Worm (Caenorhabditis elegans) whole organism, midembryonic: ENCODE results near the gene dhhc-6.

Source experiments
- T22C8.4 ChIP-seq: fragments of 200-800 bp; sonication (Bioruptor generic); IDR thresholded peaks from 2 replicates; pipeline ENCODE4 v1.3.6; 2022; ENCODE audit warnings: missing genetic modification characterization, missing compliant biosample characterization
- cog-1 ChIP-seq: sonication (generic microtip); optimal IDR thresholded peaks from 2 replicates; lab custom pipeline; 2016; ENCODE audit warnings: missing genetic modification characterization, missing compliant biosample characterization
- flt-1 ChIP-seq: fragments of 200-800 bp; sonication (Bioruptor generic); IDR thresholded peaks from 2 replicates; pipeline ENCODE4 v1.3.6; 2022; ENCODE audit warnings: missing genetic modification characterization, missing compliant biosample characterization
- klf-2 ChIP-seq: fragments of 200-800 bp; sonication (Bioruptor generic); conservative IDR thresholded peaks from 2 replicates; pipeline ENCODE4 v1.3.6; 2022; ENCODE audit warnings: missing genetic modification reagents, missing genetic modification characterization, missing compliant biosample characterization
- med-1 ChIP-seq: sonication (generic microtip); optimal IDR thresholded peaks from 2 replicates; lab custom pipeline; 2017; ENCODE audit warnings: missing genetic modification characterization, mild to moderate bottlenecking, missing compliant biosample characterization, antibody characterized with exemption, missing genetic modification reagents; ENCODE audit not compliant: insufficient read depth
- ref-1 ChIP-seq: fragments of 200-800 bp; sonication (Bioruptor generic); conservative IDR thresholded peaks from 2 replicates; pipeline ENCODE4 v1.3.6; 2022; ENCODE audit warnings: missing genetic modification reagents, missing genetic modification characterization, missing compliant biosample characterization
- tab-1 ChIP-seq: fragments of 200-800 bp; sonication (Bioruptor generic); IDR thresholded peaks from 2 replicates; pipeline ENCODE4 v1.3.6; 2022; ENCODE audit warnings: missing genetic modification characterization, missing compliant biosample characterization
- ztf-23 ChIP-seq: fragments of 200-800 bp; sonication (Bioruptor generic); IDR thresholded peaks from 2 replicates; pipeline ENCODE4 v1.3.6; 2022; ENCODE audit warnings: missing genetic modification reagents, missing genetic modification characterization, missing compliant biosample characterization
- ztf-29 ChIP-seq: fragments of 200-800 bp; sonication (Bioruptor generic); IDR thresholded peaks from 2 replicates; pipeline ENCODE4 v1.3.6; 2022; ENCODE audit warnings: missing genetic modification reagents, missing genetic modification characterization, missing compliant biosample characterization

The dhhc-6 gene

ce11 chrIV:12109743-12110142, 15.0 kb upstream of the dhhc-6 start:
- TF ChIP-seq med-1 (GFP tag; lab: Kevin White, UChicago): no peak
- no peak for TF ChIP-seq ztf-29 (GFP tag; lab: Robert Waterston, UW)
- TF ChIP-seq cog-1 (tag; lab: Kevin White, UChicago): no peak
- TF ChIP-seq flt-1 (GFP tag; lab: Robert Waterston, UW): no peak
- no peak for TF ChIP-seq klf-2 (GFP tag; lab: Robert Waterston, UW)
- no peak for TF ChIP-seq ztf-23
- no peak for TF ChIP-seq ref-1 (GFP tag; lab: Robert Waterston, UW)
- no peak for TF ChIP-seq T22C8.4 (GFP tag; lab: Robert Waterston, UW)
- no peak for TF ChIP-seq tab-1 (GFP tag; lab: Robert Waterston, UW)

ce11 chrIV:12110339-12110738, 14.4 kb upstream of the dhhc-6 start, which contains the start of gene col-129:
TSS of gene col-129 (minus strand) at chrIV:12110439.
- TF ChIP-seq T22C8.4 (GFP tag; lab: Robert Waterston, UW) (no peak), ref-1 (GFP tag; lab: Robert Waterston, UW) (no peak), cog-1 (tag; lab: Kevin White, UChicago) (no peak), tab-1 (GFP tag; lab: Robert Waterston, UW) (no peak), ztf-23 (no peak), flt-1 (GFP tag; lab: Robert Waterston, UW) (no peak), ztf-29 (GFP tag; lab: Robert Waterston, UW) (no peak), klf-2 (GFP tag; lab: Robert Waterston, UW) (no peak), med-1 (GFP tag; lab: Kevin White, UChicago) (no peak)

ce11 chrIV:12111477-12111876, 13.3 kb upstream of the dhhc-6 start, which contains the start of gene dlc-2:
TSS of gene dlc-2 (minus strand) at chrIV:12111577.
- no peak for TF ChIP-seq ref-1 (GFP tag; lab: Robert Waterston, UW)
- no peak for TF ChIP-seq flt-1 (GFP tag; lab: Robert Waterston, UW)
- no peak for TF ChIP-seq cog-1 (tag; lab: Kevin White, UChicago)
- TF ChIP-seq tab-1 (GFP tag; lab: Robert Waterston, UW): no peak
- no peak for TF ChIP-seq klf-2 (GFP tag; lab: Robert Waterston, UW)
- TF ChIP-seq T22C8.4 (GFP tag; lab: Robert Waterston, UW): no peak
- TF ChIP-seq ztf-29 (GFP tag; lab: Robert Waterston, UW): no peak
- no peak for TF ChIP-seq med-1 (GFP tag; lab: Kevin White, UChicago)
- TF ChIP-seq ztf-23: no peak

ce11 chrIV:12113056-12113455, 11.7 kb upstream of the dhhc-6 start:
- no peak for TF ChIP-seq ztf-23
- TF ChIP-seq flt-1 (GFP tag; lab: Robert Waterston, UW): no peak
- TF ChIP-seq T22C8.4 (GFP tag; lab: Robert Waterston, UW): no peak
- TF ChIP-seq ztf-29 (GFP tag; lab: Robert Waterston, UW): no peak
- TF ChIP-seq tab-1 (GFP tag; lab: Robert Waterston, UW): no peak
- TF ChIP-seq med-1 (GFP tag; lab: Kevin White, UChicago): no peak
- TF ChIP-seq klf-2 (GFP tag; lab: Robert Waterston, UW): no peak
- TF ChIP-seq cog-1 (tag; lab: Kevin White, UChicago): no peak

- TF ChIP-seq cog-1 (tag; lab: Kevin White, UChicago) (no peak), med-1 (GFP tag; lab: Kevin White, UChicago) (no peak), T22C8.4 (GFP tag; lab: Robert Waterston, UW) (no peak), ztf-29 (GFP tag; lab: Robert Waterston, UW) (no peak), flt-1 (GFP tag; lab: Robert Waterston, UW) (no peak), tab-1 (GFP tag; lab: Robert Waterston, UW) (no peak), ztf-23 (no peak), ref-1 (GFP tag; lab: Robert Waterston, UW) (no peak), klf-2 (GFP tag; lab: Robert Waterston, UW) (no peak)
Observed at ce11 chrIV:12114498-12114897, 10.3 kb upstream of the dhhc-6 start.

- no peak for TF ChIP-seq ztf-29 (GFP tag; lab: Robert Waterston, UW)
- no peak for TF ChIP-seq T22C8.4 (GFP tag; lab: Robert Waterston, UW)
- no peak for TF ChIP-seq tab-1 (GFP tag; lab: Robert Waterston, UW)
- TF ChIP-seq cog-1 (tag; lab: Kevin White, UChicago): no peak
- no peak for TF ChIP-seq flt-1 (GFP tag; lab: Robert Waterston, UW)
- TF ChIP-seq ztf-23: no peak
- TF ChIP-seq med-1 (GFP tag; lab: Kevin White, UChicago): no peak
- no peak for TF ChIP-seq ref-1 (GFP tag; lab: Robert Waterston, UW)
- no peak for TF ChIP-seq klf-2 (GFP tag; lab: Robert Waterston, UW)
Observed at ce11 chrIV:12120536-12120935, 4.2 kb upstream of the dhhc-6 start.

- no peak for TF ChIP-seq tab-1 (GFP tag; lab: Robert Waterston, UW)
- TF ChIP-seq klf-2 (GFP tag; lab: Robert Waterston, UW): no peak
- TF ChIP-seq med-1 (GFP tag; lab: Kevin White, UChicago): no peak
- TF ChIP-seq cog-1 (tag; lab: Kevin White, UChicago): no peak
- TF ChIP-seq ztf-23: no peak
- no peak for TF ChIP-seq ztf-29 (GFP tag; lab: Robert Waterston, UW)
Observed at ce11 chrIV:12121076-12121475, 3.7 kb upstream of the dhhc-6 start, which contains the start of the genes ddb-1 and M18.6. TSS of gene ddb-1 (minus strand) at chrIV:12121165. TSS of gene M18.6 (plus strand) at chrIV:12121310.

ce11 chrIV:12122874-12123664, 1.7 kb upstream of the dhhc-6 start, which contains the start of gene aly-3:
TSS of gene aly-3 (plus strand) at chrIV:12123282.
- TF ChIP-seq ztf-29 (GFP tag; lab: Robert Waterston, UW): no peak
- no peak for TF ChIP-seq flt-1 (GFP tag; lab: Robert Waterston, UW)
- TF ChIP-seq cog-1 (tag; lab: Kevin White, UChicago): no peak
- no peak for TF ChIP-seq ref-1 (GFP tag; lab: Robert Waterston, UW)
- TF ChIP-seq ztf-23: no peak
- no peak for TF ChIP-seq T22C8.4 (GFP tag; lab: Robert Waterston, UW)
- TF ChIP-seq klf-2 (GFP tag; lab: Robert Waterston, UW): no peak
- no peak for TF ChIP-seq med-1 (GFP tag; lab: Kevin White, UChicago)
- TF ChIP-seq tab-1 (GFP tag; lab: Robert Waterston, UW): no peak
